Worm (Caenorhabditis elegans) whole organism, mixed stage, embryonic: ENCODE data around the gene clec-167.

Experiments
- ces-1 ChIP-seq: fragments of 150-350 bp; optimal IDR thresholded peaks from 2 replicates; lab custom pipeline; 2014; ENCODE audit warnings: missing biosample characterization, missing genetic modification reagents, missing genetic modification characterization
- cnd-1 ChIP-seq: fragments of 200-800 bp; sonication (Bioruptor generic); optimal IDR thresholded peaks from 2 replicates; lab custom pipeline; 2018; ENCODE audit warnings: mild to moderate bottlenecking, missing genetic modification characterization, missing compliant biosample characterization
- drap-1 ChIP-seq: fragments of 200-800 bp; sonication (Bioruptor generic); optimal IDR thresholded peaks from 3 replicates; lab custom pipeline; 2018; ENCODE audit warnings: mild to moderate bottlenecking, missing genetic modification characterization, missing compliant biosample characterization
- elt-3 ChIP-seq: fragments of 150-350 bp; optimal IDR thresholded peaks from 2 replicates; lab custom pipeline; 2014; ENCODE audit warnings: missing biosample characterization, missing genetic modification characterization
- ham-2 ChIP-seq: fragments of 200-800 bp; sonication (Bioruptor generic); optimal IDR thresholded peaks from 2 replicates; lab custom pipeline; 2018; ENCODE audit warnings: mild to moderate bottlenecking, missing genetic modification characterization, missing compliant biosample characterization
- lin-13 ChIP-seq: fragments of 150-350 bp; optimal IDR thresholded peaks from 2 replicates; lab custom pipeline; 2014; ENCODE audit warnings: missing biosample characterization, missing genetic modification characterization
- mep-1 ChIP-seq: fragments of 150-350 bp; optimal IDR thresholded peaks from 2 replicates; lab custom pipeline; 2017; ENCODE audit warnings: missing biosample characterization, missing genetic modification reagents, missing genetic modification characterization, inconsistent platforms
- nhr-12 ChIP-seq: fragments of 150-350 bp; optimal IDR thresholded peaks from 2 replicates; lab custom pipeline; 2014; ENCODE audit warnings: missing biosample characterization, missing genetic modification characterization
- nhr-237 ChIP-seq: fragments of 150-350 bp; optimal IDR thresholded peaks from 2 replicates; lab custom pipeline; 2014; ENCODE audit warnings: missing biosample characterization, missing genetic modification characterization
- sem-2 ChIP-seq: fragments of 200-800 bp; sonication (Bioruptor generic); optimal IDR thresholded peaks from 2 replicates; lab custom pipeline; 2018; ENCODE audit warnings: mild to moderate bottlenecking, missing genetic modification characterization, missing compliant biosample characterization
- unc-120 ChIP-seq: sonication (generic microtip); optimal IDR thresholded peaks from 2 replicates; lab custom pipeline; 2017; ENCODE audit warnings: missing genetic modification characterization, missing compliant biosample characterization; ENCODE audit not compliant: poor library complexity, severe bottlenecking
- unc-39 ChIP-seq: fragments of 150-350 bp; optimal IDR thresholded peaks from 2 replicates; lab custom pipeline; 2014; ENCODE audit warnings: missing biosample characterization, missing genetic modification characterization
- unc-62 ChIP-seq: fragments of 150-350 bp; optimal IDR thresholded peaks from 2 replicates; lab custom pipeline; 2014; ENCODE audit warnings: missing biosample characterization, missing genetic modification reagents, missing genetic modification characterization
- ztf-11 ChIP-seq: fragments of 150-350 bp; optimal IDR thresholded peaks from 2 replicates; lab custom pipeline; 2014; ENCODE audit warnings: missing biosample characterization, missing genetic modification characterization

- TF ChIP-seq cnd-1 (tag; lab: Kevin White, UChicago): no peak
- TF ChIP-seq unc-39 (tag; lab: Kevin White, UChicago): no peak
- TF ChIP-seq ham-2 (GFP tag; lab: Kevin White, UChicago): no peak
- TF ChIP-seq nhr-12 (tag; lab: Kevin White, UChicago): no peak
- no peak for TF ChIP-seq drap-1
- TF ChIP-seq nhr-237 (tag; lab: Kevin White, UChicago): no peak
- no peak for TF ChIP-seq ztf-11 (tag; lab: Kevin White, UChicago)
- TF ChIP-seq ces-1: no peak
- TF ChIP-seq unc-62 (GFP tag; lab: Kevin White, UChicago): no peak
- TF ChIP-seq lin-13 (tag; lab: Kevin White, UChicago): no peak
- TF ChIP-seq unc-120: no peak
- TF ChIP-seq sem-2 (GFP tag; lab: Kevin White, UChicago): no peak
- TF ChIP-seq elt-3 (tag; lab: Kevin White, UChicago): no peak
- TF ChIP-seq mep-1 (tag; lab: Kevin White, UChicago): no peak
Measured at ce11 chrIV:1235785-1236184, 19.7 kb downstream of the clec-167 start.
